Worm (Caenorhabditis elegans) whole organism, L4 larva: Measurements from ENCODE around the gene Y37H2A.11.

ENCODE experiments used
- egl-27 ChIP-seq: sonication (generic microtip); optimal IDR thresholded peaks from 3 replicates; lab custom pipeline; 2017; ENCODE audit warnings: missing biosample characterization, missing genetic modification reagents, missing genetic modification characterization
- fos-1 ChIP-seq: fragments of 150-350 bp; optimal IDR thresholded peaks from 2 replicates; lab custom pipeline; 2014; ENCODE audit warnings: missing biosample characterization, missing genetic modification characterization
- mdl-1 ChIP-seq, 2 experiments: fragments of 150-350 bp in 1 of 2; sonication (generic microtip) in 1 of 2; optimal IDR thresholded peaks; 2 replicates each; lab custom pipeline; 2014 to 2017; ENCODE audit warnings: missing biosample characterization in 2 of 2, missing genetic modification characterization in 2 of 2
- nhr-10 ChIP-seq: fragments of 150-350 bp; optimal IDR thresholded peaks from 2 replicates; lab custom pipeline; 2014; ENCODE audit warnings: missing biosample characterization, missing genetic modification characterization
- nhr-28 ChIP-seq: fragments of 150-350 bp; optimal IDR thresholded peaks from 2 replicates; lab custom pipeline; 2014; ENCODE audit warnings: missing biosample characterization, missing genetic modification characterization
- php-3 ChIP-seq: fragments of 200-800 bp; sonication (Bioruptor generic); IDR thresholded peaks from 2 replicates; pipeline ENCODE4 v1.3.6; 2022; ENCODE audit warnings: missing genetic modification reagents, missing genetic modification characterization, missing compliant biosample characterization
- unc-62 ChIP-seq, 3 experiments: fragments of 150-350 bp in 1 of 3; sonication (generic microtip); optimal IDR thresholded peaks in 2 of 3; peaks in 1 of 3; 1 replicate in 1 of 3; 2 replicates in 2 of 3; lab custom pipeline; 2014 to 2017; ENCODE audit warnings: missing biosample characterization in 3 of 3, missing genetic modification characterization in 3 of 3, missing genetic modification reagents in 3 of 3, missing genotype in 1 of 3
- ztf-11 ChIP-seq: fragments of 150-350 bp; optimal IDR thresholded peaks from 2 replicates; lab custom pipeline; 2014; ENCODE audit warnings: missing biosample characterization, missing genetic modification characterization

DNA sequence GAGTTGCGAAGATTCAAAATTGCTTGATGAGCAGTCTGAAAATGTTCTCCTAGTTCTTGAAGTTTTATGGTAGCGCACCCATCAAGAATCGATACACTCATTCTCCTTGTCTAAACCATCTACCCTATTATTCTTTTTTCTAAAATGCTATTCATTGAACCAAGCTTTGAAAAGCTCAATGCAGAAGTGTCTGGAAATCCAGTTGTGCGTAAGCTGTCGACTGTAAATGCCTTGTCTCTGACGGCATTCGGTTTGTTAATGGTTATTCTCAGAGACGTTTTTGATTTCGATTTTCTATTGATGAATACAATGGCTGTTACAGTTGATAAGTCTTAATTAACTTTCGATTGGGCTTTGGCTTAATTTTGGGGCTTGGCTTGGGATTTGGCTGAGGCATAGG is 21.3 kb downstream of the Y37H2A.11 start, which contains the start of gene C14A6.12:
- no peak for TF ChIP-seq nhr-28
- TF ChIP-seq nhr-10 (tag; lab: Kevin White, UChicago), result no peak
- TF ChIP-seq fos-1 (tag; lab: Kevin White, UChicago), result no peak
- TF ChIP-seq egl-27 (tag; lab: Kevin White, UChicago), result no peak
- TF ChIP-seq mdl-1 (tag; optimal IDR thresholded peaks at IDR 0.05; lab: Kevin White, UChicago), result no peak
- no peak for TF ChIP-seq ztf-11 (tag; lab: Kevin White, UChicago)
- no peak for TF ChIP-seq php-3 (GFP tag; lab: Robert Waterston, UW)
- TF ChIP-seq unc-62 (GFP tag; optimal IDR thresholded peaks at IDR 0.05 in 1 of 2; lab: Kevin White, UChicago), result no peak
- no peak for TF ChIP-seq unc-62 (tag; optimal IDR thresholded peaks at IDR 0.05; lab: Kevin White, UChicago)
